Worm (Caenorhabditis elegans): ENCODE results near the gene srsx-9.

DNA sequence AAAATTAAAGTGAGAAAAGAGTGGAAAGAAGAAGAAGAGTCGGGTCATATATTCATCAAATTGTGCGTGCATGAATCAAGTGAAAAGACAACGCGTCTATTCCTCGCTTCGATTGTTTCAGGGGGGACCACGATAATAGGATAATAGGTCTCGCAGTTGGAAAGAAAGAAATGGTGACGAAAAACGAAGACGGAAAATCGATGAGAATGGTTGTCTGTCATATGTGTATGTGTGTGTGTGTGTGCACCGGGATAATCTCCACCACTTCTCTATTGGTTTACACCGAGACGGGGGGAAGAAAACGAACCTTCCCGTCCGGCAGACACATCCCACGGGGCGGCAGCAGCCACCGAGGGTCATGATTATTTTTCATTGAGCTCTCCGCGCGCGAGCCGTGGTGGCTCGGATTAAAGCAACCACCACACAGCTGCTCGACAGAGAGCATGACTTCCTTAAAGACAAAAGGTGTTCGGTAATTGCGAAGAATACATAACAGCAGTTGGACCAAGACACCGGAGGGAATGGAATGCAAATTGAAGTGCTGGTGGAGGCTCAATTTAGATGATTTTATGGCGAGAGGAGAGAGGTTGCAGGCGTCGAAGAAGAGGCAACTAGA is 8.7 kb downstream of the srsx-9 start:
- TF ChIP-seq nhr-237 (tag; optimal IDR thresholded peaks at IDR 0.05) (no peak), spr-3 (GFP tag; optimal IDR thresholded peaks at IDR 0.05) (no peak), unc-39 (tag; optimal IDR thresholded peaks at IDR 0.05) (no peak), ztf-11 (tag; optimal IDR thresholded peaks at IDR 0.05) (no peak), lin-1 (GFP tag; IDR thresholded peaks at IDR 0.05) (no peak)
